Worm (Caenorhabditis elegans): ENCODE data around the gene srj-50.

DNA sequence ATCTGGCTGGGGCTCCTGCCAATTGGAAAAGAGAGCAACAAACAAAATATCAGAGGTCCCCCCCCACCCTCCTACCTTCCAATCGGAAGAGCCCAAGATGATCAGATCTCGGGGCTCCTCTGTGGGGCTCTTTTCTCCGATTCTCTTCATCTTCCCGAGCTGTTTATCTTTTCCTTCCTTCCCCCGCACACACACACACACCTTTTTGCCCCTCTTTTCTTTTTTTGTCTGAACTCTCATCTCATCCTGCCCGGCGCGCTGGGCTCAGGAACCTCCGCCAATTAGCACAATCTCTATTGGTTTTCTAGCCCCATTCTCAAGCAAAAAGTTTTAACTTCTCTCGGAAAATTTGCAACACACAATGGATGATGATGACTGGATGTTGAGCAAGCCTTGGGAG lies 29.5 kb upstream of the srj-50 start:
- TF ChIP-seq fax-1 (tag; optimal IDR thresholded peaks at IDR 0.05) (no peak), fkh-10 (GFP tag; optimal IDR thresholded peaks at IDR 0.05) (no peak), ama-1 (optimal IDR thresholded peaks at IDR 0.05) (no peak), ref-2 (tag; optimal IDR thresholded peaks at IDR 0.05) (no peak), dve-1 (tag; optimal IDR thresholded peaks at IDR 0.05) (no peak), ceh-19 (GFP tag; optimal IDR thresholded peaks at IDR 0.05) (no peak), ceh-24 (tag; optimal IDR thresholded peaks at IDR 0.05) (no peak), pha-4 (tag; optimal IDR thresholded peaks at IDR 0.05) (no peak), unc-86 (tag; optimal IDR thresholded peaks at IDR 0.05) (no peak), lin-11 (tag; optimal IDR thresholded peaks at IDR 0.05) (no peak), nhr-232 (tag; optimal IDR thresholded peaks at IDR 0.05) (no peak)

Measured in whole organism, late embryonic.